Worm (Caenorhabditis elegans) whole organism, mixed stage, embryonic: ENCODE measurements around the gene ben-1.
A peak's percentile ranks its signal among the peaks of the same experiment; 100 is the strongest.

Experiments used
- M03D4.4 ChIP-seq: sonication (generic microtip); optimal IDR thresholded peaks from 2 replicates; lab custom pipeline; 2017; ENCODE audit warnings: mild to moderate bottlenecking, missing genetic modification characterization, missing compliant biosample characterization
- bed-3 ChIP-seq: fragments of 200-800 bp; sonication (Bioruptor generic); optimal IDR thresholded peaks from 3 replicates; lab custom pipeline; 2018; ENCODE audit warnings: mild to moderate bottlenecking, missing genetic modification characterization, moderate library complexity, missing compliant biosample characterization
- blmp-1 ChIP-seq: fragments of 150-350 bp; optimal IDR thresholded peaks from 2 replicates; lab custom pipeline; 2014; ENCODE audit warnings: missing biosample characterization, missing genetic modification characterization
- ceh-39 ChIP-seq: fragments of 150-350 bp; optimal IDR thresholded peaks from 2 replicates; lab custom pipeline; 2014; ENCODE audit warnings: missing biosample characterization, missing genetic modification characterization
- ceh-43 ChIP-seq: fragments of 200-800 bp; sonication (Bioruptor generic); optimal IDR thresholded peaks from 2 replicates; lab custom pipeline; 2018; ENCODE audit warnings: mild to moderate bottlenecking, missing genetic modification characterization, moderate library complexity, missing compliant biosample characterization
- ceh-83 ChIP-seq: fragments of 200-800 bp; sonication (Bioruptor generic); optimal IDR thresholded peaks from 2 replicates; lab custom pipeline; 2018; ENCODE audit warnings: mild to moderate bottlenecking, missing genetic modification characterization, missing compliant biosample characterization
- ces-1 ChIP-seq: fragments of 150-350 bp; optimal IDR thresholded peaks from 2 replicates; lab custom pipeline; 2014; ENCODE audit warnings: missing biosample characterization, missing genetic modification reagents, missing genetic modification characterization
- cnd-1 ChIP-seq: fragments of 200-800 bp; sonication (Bioruptor generic); optimal IDR thresholded peaks from 2 replicates; lab custom pipeline; 2018; ENCODE audit warnings: mild to moderate bottlenecking, missing genetic modification characterization, missing compliant biosample characterization
- elt-1 ChIP-seq: sonication (generic microtip); optimal IDR thresholded peaks from 2 replicates; lab custom pipeline; 2017; ENCODE audit warnings: missing genetic modification characterization, mild to moderate bottlenecking, missing compliant biosample characterization, antibody characterized with exemption, moderate library complexity, borderline replicate concordance; ENCODE audit not compliant: insufficient read depth
- elt-3 ChIP-seq: fragments of 150-350 bp; optimal IDR thresholded peaks from 2 replicates; lab custom pipeline; 2014; ENCODE audit warnings: missing biosample characterization, missing genetic modification characterization
- flh-1 ChIP-seq: fragments of 200-800 bp; sonication (Bioruptor generic); optimal IDR thresholded peaks from 2 replicates; lab custom pipeline; 2018; ENCODE audit warnings: mild to moderate bottlenecking, missing genetic modification characterization, moderate library complexity, missing compliant biosample characterization
- ham-2 ChIP-seq: fragments of 200-800 bp; sonication (Bioruptor generic); optimal IDR thresholded peaks from 2 replicates; lab custom pipeline; 2018; ENCODE audit warnings: mild to moderate bottlenecking, missing genetic modification characterization, missing compliant biosample characterization
- hlh-1 ChIP-seq: fragments of 150-350 bp; optimal IDR thresholded peaks from 2 replicates; lab custom pipeline; 2014; ENCODE audit warnings: missing biosample characterization, missing genetic modification reagents, missing genetic modification characterization
- lin-13 ChIP-seq: fragments of 150-350 bp; optimal IDR thresholded peaks from 2 replicates; lab custom pipeline; 2014; ENCODE audit warnings: missing biosample characterization, missing genetic modification characterization
- lin-32 ChIP-seq: fragments of 200-800 bp; sonication (Bioruptor generic); optimal IDR thresholded peaks from 2 replicates; lab custom pipeline; 2018; ENCODE audit warnings: mild to moderate bottlenecking, missing genetic modification characterization, missing compliant biosample characterization
- lsy-2 ChIP-seq: fragments of 150-350 bp; optimal IDR thresholded peaks from 2 replicates; lab custom pipeline; 2014; ENCODE audit warnings: missing biosample characterization, missing genetic modification characterization
- mab-5 ChIP-seq: fragments of 150-350 bp; optimal IDR thresholded peaks from 2 replicates; lab custom pipeline; 2014; ENCODE audit warnings: missing biosample characterization, missing genetic modification characterization
- mep-1 ChIP-seq: fragments of 150-350 bp; optimal IDR thresholded peaks from 2 replicates; lab custom pipeline; 2017; ENCODE audit warnings: missing biosample characterization, missing genetic modification reagents, missing genetic modification characterization, inconsistent platforms
- mls-2 ChIP-seq: sonication (generic microtip); optimal IDR thresholded peaks from 2 replicates; lab custom pipeline; 2016; ENCODE audit warnings: mild to moderate bottlenecking, missing genetic modification characterization, moderate library complexity, missing compliant biosample characterization
- nhr-12 ChIP-seq: fragments of 150-350 bp; optimal IDR thresholded peaks from 2 replicates; lab custom pipeline; 2014; ENCODE audit warnings: missing biosample characterization, missing genetic modification characterization
- nhr-2 ChIP-seq: fragments of 150-350 bp; optimal IDR thresholded peaks from 2 replicates; lab custom pipeline; 2014; ENCODE audit warnings: missing biosample characterization, missing genetic modification characterization
- nhr-237 ChIP-seq: fragments of 150-350 bp; optimal IDR thresholded peaks from 2 replicates; lab custom pipeline; 2014; ENCODE audit warnings: missing biosample characterization, missing genetic modification characterization
- nhr-76 ChIP-seq: sonication (generic microtip); optimal IDR thresholded peaks from 2 replicates; lab custom pipeline; 2017; ENCODE audit warnings: missing biosample characterization, missing genetic modification characterization
- pha-4 ChIP-seq: fragments of 150-350 bp; optimal IDR thresholded peaks from 2 replicates; lab custom pipeline; 2018; ENCODE audit warnings: missing biosample characterization, missing genetic modification reagents, missing genetic modification characterization
- sem-2 ChIP-seq: fragments of 200-800 bp; sonication (Bioruptor generic); optimal IDR thresholded peaks from 2 replicates; lab custom pipeline; 2018; ENCODE audit warnings: mild to moderate bottlenecking, missing genetic modification characterization, missing compliant biosample characterization
- snpc-4 ChIP-seq: fragments of 150-350 bp; optimal IDR thresholded peaks from 2 replicates; lab custom pipeline; 2014; ENCODE audit warnings: missing biosample characterization, missing genetic modification characterization
- sptf-1 ChIP-seq: sonication (generic microtip); optimal IDR thresholded peaks from 2 replicates; lab custom pipeline; 2017; ENCODE audit warnings: mild to moderate bottlenecking, missing genetic modification characterization, moderate library complexity, missing compliant biosample characterization
- tbx-8 ChIP-seq: fragments of 200-800 bp; sonication (Bioruptor generic); optimal IDR thresholded peaks from 2 replicates; lab custom pipeline; 2018; ENCODE audit warnings: mild to moderate bottlenecking, missing genetic modification characterization, moderate library complexity, missing compliant biosample characterization
- unc-120 ChIP-seq: sonication (generic microtip); optimal IDR thresholded peaks from 2 replicates; lab custom pipeline; 2017; ENCODE audit warnings: missing genetic modification characterization, missing compliant biosample characterization; ENCODE audit not compliant: poor library complexity, severe bottlenecking
- unc-39 ChIP-seq: fragments of 150-350 bp; optimal IDR thresholded peaks from 2 replicates; lab custom pipeline; 2014; ENCODE audit warnings: missing biosample characterization, missing genetic modification characterization
- unc-62 ChIP-seq: fragments of 150-350 bp; optimal IDR thresholded peaks from 2 replicates; lab custom pipeline; 2014; ENCODE audit warnings: missing biosample characterization, missing genetic modification reagents, missing genetic modification characterization
- ztf-11 ChIP-seq: fragments of 150-350 bp; optimal IDR thresholded peaks from 2 replicates; lab custom pipeline; 2014; ENCODE audit warnings: missing biosample characterization, missing genetic modification characterization

ben-1 gene

DNA sequence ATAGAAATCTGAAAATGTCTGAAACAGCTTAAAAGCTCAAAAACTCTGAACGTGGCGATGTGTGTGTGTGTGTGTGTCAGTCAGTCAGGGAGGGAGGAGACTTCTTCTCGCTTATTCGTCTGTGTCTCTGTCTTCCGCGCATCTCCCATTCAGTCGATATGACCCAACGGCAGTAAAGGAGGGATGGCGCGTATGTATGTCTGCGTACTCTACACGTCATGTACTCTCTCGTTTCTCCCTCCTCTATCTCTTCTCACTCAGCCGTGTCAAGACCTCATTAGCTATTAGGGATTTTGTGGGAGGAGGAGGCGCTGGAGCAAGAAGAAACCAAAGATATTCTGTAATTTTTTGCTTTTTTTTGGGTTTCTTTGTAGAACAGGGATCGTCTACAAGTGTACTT lies 9.4 kb downstream of the ben-1 start:
- TF ChIP-seq lin-13 (tag; lab: Kevin White, UChicago) (peak; percentile 36), nhr-12 (tag; lab: Kevin White, UChicago) (no peak), lin-32 (GFP tag; lab: Kevin White, UChicago) (no peak), pha-4 (tag; lab: Kevin White, UChicago) (peak; percentile 59), unc-62 (GFP tag; lab: Kevin White, UChicago) (peak; percentile 62), mls-2 (tag; lab: Kevin White, UChicago) (no peak), unc-39 (no peak), sptf-1 (no peak), nhr-2 (tag; lab: Kevin White, UChicago) (peak; percentile 53), hlh-1 (tag; lab: Kevin White, UChicago) (peak; percentile 33), bed-3 (no peak), ceh-43 (GFP tag; lab: Kevin White, UChicago) (no peak), mep-1 (tag; lab: Kevin White, UChicago) (peak; percentile 92), ceh-39 (tag; lab: Kevin White, UChicago) (peak; percentile 64), mab-5 (tag; lab: Kevin White, UChicago) (no peak), flh-1 (GFP tag; lab: Kevin White, UChicago) (no peak), ham-2 (GFP tag; lab: Kevin White, UChicago) (peak; percentile 72), lsy-2 (no peak), cnd-1 (no peak), unc-120 (peak; percentile 94), nhr-237 (tag; lab: Kevin White, UChicago) (peak; percentile 17), elt-3 (no peak), ces-1 (GFP tag; lab: Kevin White, UChicago) (peak; percentile 89), tbx-8 (peak; percentile 2), ztf-11 (tag; lab: Kevin White, UChicago) (no peak), elt-1 (tag; lab: Kevin White, UChicago) (no peak), ceh-83 (GFP tag; lab: Kevin White, UChicago) (no peak), nhr-76 (tag; lab: Kevin White, UChicago) (no peak)

DNA sequence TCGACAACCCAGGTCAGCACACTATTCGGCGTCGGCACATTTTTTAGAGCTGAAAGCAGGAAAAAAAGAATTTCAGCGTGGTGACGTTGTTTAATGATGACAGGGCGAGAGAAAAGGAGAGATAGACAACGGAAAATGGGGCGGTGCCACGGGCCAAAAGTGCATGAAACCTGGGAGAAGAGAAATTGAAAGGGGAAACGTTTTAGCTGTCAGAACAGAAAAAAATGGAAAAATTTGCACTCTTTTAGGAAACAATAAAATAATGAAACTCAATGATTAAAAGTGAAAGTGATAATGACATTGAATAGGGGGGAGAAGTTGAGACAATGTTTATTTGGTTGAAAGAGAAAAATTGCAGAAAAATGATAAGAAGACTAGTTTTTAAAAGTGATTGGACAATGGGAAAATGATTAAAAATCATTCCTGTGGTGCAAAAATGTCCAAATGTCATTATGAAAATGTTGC lies 11.7 kb downstream of the ben-1 start, which contains the start of gene pitp-1:
Gene pitp-1 (minus strand): TSS at position 51 of the 465 bp plus-strand sequence.
- TF ChIP-seq nhr-12 (tag; lab: Kevin White, UChicago): no peak
- TF ChIP-seq ces-1 (GFP tag; lab: Kevin White, UChicago): no peak
- TF ChIP-seq mab-5 (tag; lab: Kevin White, UChicago): no peak
- no peak for TF ChIP-seq pha-4 (tag; lab: Kevin White, UChicago)
- TF ChIP-seq nhr-2 (tag; lab: Kevin White, UChicago): no peak
- TF ChIP-seq unc-120: no peak
- no peak for TF ChIP-seq nhr-237 (tag; lab: Kevin White, UChicago)
- TF ChIP-seq tbx-8: no peak
- no peak for TF ChIP-seq mep-1 (tag; lab: Kevin White, UChicago)
- TF ChIP-seq lin-13 (tag; lab: Kevin White, UChicago): no peak
- no peak for TF ChIP-seq sem-2
- no peak for TF ChIP-seq snpc-4 (tag; lab: Kevin White, UChicago)
- no peak for TF ChIP-seq M03D4.4 (tag; lab: Kevin White, UChicago)
- TF ChIP-seq cnd-1: no peak
- TF ChIP-seq bed-3: no peak
- no peak for TF ChIP-seq unc-62 (GFP tag; lab: Kevin White, UChicago)
- no peak for TF ChIP-seq ceh-43 (GFP tag; lab: Kevin White, UChicago)

DNA sequence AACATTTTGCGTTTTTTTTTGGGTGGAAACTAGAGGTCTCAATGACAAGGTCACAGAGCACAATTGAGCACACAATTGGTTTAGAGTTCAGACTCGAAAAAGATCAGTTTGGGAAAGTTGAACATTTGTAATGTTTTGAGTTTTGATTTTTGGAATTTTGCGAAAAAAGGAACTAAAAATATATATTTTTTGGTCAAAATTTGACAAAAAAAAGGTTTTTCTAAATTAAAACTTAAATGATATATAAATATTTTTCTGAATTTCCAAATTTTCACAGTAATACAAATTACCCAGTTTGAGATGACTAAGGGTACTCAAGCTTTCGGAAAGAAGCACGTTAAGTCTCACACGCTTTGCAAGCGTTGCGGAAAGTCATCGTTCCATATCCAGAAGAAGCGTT lies 13.1 kb downstream of the ben-1 start, which contains the start of gene rpl-37:
Gene rpl-37 (plus strand): TSS at position 301 of the 400 bp plus-strand sequence.
- TF ChIP-seq lsy-2 (no peak), elt-1 (tag; lab: Kevin White, UChicago) (no peak), sptf-1 (no peak), nhr-237 (tag; lab: Kevin White, UChicago) (no peak), elt-3 (no peak), unc-39 (no peak), ztf-11 (tag; lab: Kevin White, UChicago) (no peak)

DNA sequence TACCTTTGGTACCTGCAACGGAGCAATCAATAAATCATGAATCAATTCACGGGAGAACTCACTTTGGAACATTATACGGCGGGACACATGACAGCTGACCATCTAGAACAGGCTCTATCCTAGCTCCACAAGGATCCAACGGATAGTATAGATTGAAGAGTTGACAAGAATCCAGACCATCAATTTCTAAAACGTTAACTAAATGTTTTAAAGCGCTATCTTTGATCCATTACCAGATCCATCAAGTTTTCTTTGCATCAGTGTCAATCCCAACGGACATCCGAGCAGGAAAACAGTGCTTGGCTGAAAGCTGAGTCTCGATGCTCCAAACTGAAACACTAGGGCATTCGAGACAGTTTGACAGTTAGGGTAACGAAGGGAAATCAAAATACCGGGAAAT lies 18.1 kb downstream of the ben-1 start:
- TF ChIP-seq blmp-1 (tag; lab: Kevin White, UChicago): no peak
- TF ChIP-seq sptf-1: no peak
- no peak for TF ChIP-seq unc-62 (GFP tag; lab: Kevin White, UChicago)
- TF ChIP-seq nhr-76 (tag; lab: Kevin White, UChicago): no peak
- TF ChIP-seq tbx-8: no peak
- no peak for TF ChIP-seq mab-5 (tag; lab: Kevin White, UChicago)
- no peak for TF ChIP-seq ceh-39 (tag; lab: Kevin White, UChicago)
- no peak for TF ChIP-seq ceh-43 (GFP tag; lab: Kevin White, UChicago)
- TF ChIP-seq snpc-4 (tag; lab: Kevin White, UChicago): no peak
- TF ChIP-seq, all 35 proteins: peak for 0
